Fruit fly (Drosophila melanogaster) whole organism, wandering third instar larva: ENCODE data around the gene Fer3.

Source experiments
- Abd-B ChIP-seq: fragments of >200 bp; optimal IDR thresholded peaks from 2 replicates; lab custom pipeline; 2017; ENCODE audit warnings: missing biosample characterization, missing genetic modification characterization
- CG32264 ChIP-seq: fragments of 200-800 bp; sonication (Bioruptor generic); optimal IDR thresholded peaks from 2 replicates; lab custom pipeline; 2016; ENCODE audit warnings: missing biosample characterization, missing genetic modification characterization
- CG9705 ChIP-seq: fragments of 200-800 bp; sonication (Bioruptor generic); optimal IDR thresholded peaks from 2 replicates; lab custom pipeline; 2018; ENCODE audit warnings: missing biosample characterization, mild to moderate bottlenecking, missing genetic modification characterization
- CrebA ChIP-seq: fragments of 200-800 bp; sonication (Bioruptor generic); optimal IDR thresholded peaks from 2 replicates; lab custom pipeline; 2016; ENCODE audit warnings: missing biosample characterization, mild to moderate bottlenecking, missing genetic modification characterization, borderline replicate concordance
- Dfd ChIP-seq: fragments of >200 bp; optimal IDR thresholded peaks from 2 replicates; lab custom pipeline; 2017; ENCODE audit warnings: missing biosample characterization, missing genetic modification characterization
- Dif ChIP-seq: fragments of 200-275, 200-300 bp; sonication (Bioruptor generic); optimal IDR thresholded peaks from 2 replicates; lab custom pipeline; 2018; ENCODE audit warnings: missing biosample characterization, missing genetic modification characterization; ENCODE audit not compliant: partially characterized antibody
- GATAd ChIP-seq: sonication (Bioruptor generic); optimal IDR thresholded peaks from 2 replicates; lab custom pipeline; 2016; ENCODE audit warnings: missing biosample characterization, missing genetic modification characterization
- HLH106 ChIP-seq: fragments of 200-800 bp; optimal IDR thresholded peaks from 3 replicates; lab custom pipeline; 2019; ENCODE audit warnings: missing biosample characterization, mild to moderate bottlenecking, missing genetic modification characterization, moderate library complexity
- Hnf4 ChIP-seq: fragments of 200-800 bp; sonication (Bioruptor generic); optimal IDR thresholded peaks from 2 replicates; lab custom pipeline; 2016; ENCODE audit warnings: missing biosample characterization, mild to moderate bottlenecking, missing genetic modification characterization
- Hr78 ChIP-seq: fragments of >200 bp; optimal IDR thresholded peaks from 2 replicates; lab custom pipeline; 2017; ENCODE audit warnings: missing biosample characterization, missing genetic modification characterization
- Hr83 ChIP-seq: fragments of 200-300 bp; sonication (Bioruptor generic); optimal IDR thresholded peaks from 2 replicates; lab custom pipeline; 2016; ENCODE audit warnings: missing biosample characterization, mild to moderate bottlenecking, missing genetic modification characterization, moderate library complexity; ENCODE audit not compliant: poor library complexity, severe bottlenecking
- Jra ChIP-seq: sonication (Bioruptor generic); optimal IDR thresholded peaks from 2 replicates; lab custom pipeline; 2016; ENCODE audit warnings: missing biosample characterization, missing genetic modification characterization
- Mio ChIP-seq: sonication (Bioruptor generic); optimal IDR thresholded peaks from 2 replicates; lab custom pipeline; 2016; ENCODE audit warnings: missing biosample characterization, missing genetic modification characterization
- Myc ChIP-seq: fragments of >200 bp; optimal IDR thresholded peaks from 2 replicates; lab custom pipeline; 2017
- N ChIP-seq: fragments of >200 bp; optimal IDR thresholded peaks from 2 replicates; lab custom pipeline; 2018; ENCODE audit warnings: missing biosample characterization, missing external identifiers, missing genetic modification characterization
- OdsH ChIP-seq: fragments of 200-800 bp; sonication (Bioruptor generic); optimal IDR thresholded peaks from 2 replicates; lab custom pipeline; 2016; ENCODE audit warnings: missing biosample characterization, mild to moderate bottlenecking, missing genetic modification characterization
- Rel ChIP-seq, 2 experiments: fragments of 200-800 bp; sonication (Bioruptor generic) in 1 of 2; optimal IDR thresholded peaks; 2 replicates in 1 of 2; 3 replicates in 1 of 2; lab custom pipeline; 2016 to 2019; ENCODE audit warnings: mild to moderate bottlenecking in 2 of 2, missing biosample characterization in 2 of 2, missing genetic modification characterization in 2 of 2, moderate library complexity in 1 of 2
- Sp1 ChIP-seq: fragments of 200-800 bp; sonication (Bioruptor generic); optimal IDR thresholded peaks from 3 replicates; lab custom pipeline; 2019; ENCODE audit warnings: missing biosample characterization, mild to moderate bottlenecking, missing genetic modification characterization, moderate library complexity
- Vsx2 ChIP-seq: fragments of 200-300, 225-300 bp; sonication (Bioruptor generic); optimal IDR thresholded peaks from 2 replicates; lab custom pipeline; 2018; ENCODE audit warnings: missing biosample characterization, missing genetic modification characterization; ENCODE audit not compliant: partially characterized antibody
- br ChIP-seq: fragments of 200-800 bp; sonication (Bioruptor generic); optimal IDR thresholded peaks from 2 replicates; lab custom pipeline; 2016; ENCODE audit warnings: missing biosample characterization, missing genetic modification characterization
- brk ChIP-seq: fragments of 200-800 bp; sonication (Bioruptor generic); optimal IDR thresholded peaks from 2 replicates; lab custom pipeline; 2016; ENCODE audit warnings: missing biosample characterization, mild to moderate bottlenecking, missing genetic modification characterization
- dl ChIP-seq, 2 experiments: fragments of 175-275, 200-275 bp in 1 of 2; fragments of 200-275 bp in 1 of 2; sonication (Bioruptor generic); optimal IDR thresholded peaks; lab custom pipeline; 2018; ENCODE audit warnings: mild to moderate bottlenecking in 2 of 2, missing biosample characterization in 2 of 2, missing genetic modification characterization in 2 of 2, moderate library complexity in 2 of 2; ENCODE audit not compliant: partially characterized antibody in 2 of 2, insufficient read depth in 1 of 2
- dmrt93B ChIP-seq: fragments of 200-800 bp; sonication (Bioruptor generic); optimal IDR thresholded peaks from 2 replicates; lab custom pipeline; 2018; ENCODE audit warnings: missing biosample characterization, mild to moderate bottlenecking, missing genetic modification characterization
- dsf ChIP-seq: sonication (Bioruptor generic); optimal IDR thresholded peaks from 2 replicates; lab custom pipeline; 2016; ENCODE audit warnings: missing biosample characterization, missing genetic modification characterization, borderline replicate concordance
- ey ChIP-seq: fragments of 200-800 bp; sonication (Bioruptor generic); optimal IDR thresholded peaks from 2 replicates; lab custom pipeline; 2016; ENCODE audit warnings: missing biosample characterization, missing genetic modification characterization
- foxo ChIP-seq, 2 experiments: fragments of 200-800 bp; sonication (Bioruptor generic); optimal IDR thresholded peaks; 2 replicates in 1 of 2; 3 replicates in 1 of 2; lab custom pipeline; 2016 to 2017; ENCODE audit warnings: missing biosample characterization in 2 of 2, missing genetic modification characterization in 2 of 2
- fru ChIP-seq: fragments of 200-800 bp; sonication (Bioruptor generic); optimal IDR thresholded peaks from 3 replicates; lab custom pipeline; 2016; ENCODE audit warnings: missing biosample characterization, mild to moderate bottlenecking, missing genetic modification characterization
- h ChIP-seq: fragments of 200-800 bp; sonication (Bioruptor generic); optimal IDR thresholded peaks from 3 replicates; lab custom pipeline; 2016; ENCODE audit warnings: missing biosample characterization, mild to moderate bottlenecking, missing genetic modification characterization
- jim ChIP-seq: fragments of 175-275, 200-325 bp; sonication (Bioruptor generic); optimal IDR thresholded peaks from 2 replicates; lab custom pipeline; 2016; ENCODE audit warnings: missing biosample characterization, mild to moderate bottlenecking, missing genetic modification characterization
- lola ChIP-seq: fragments of >200 bp; optimal IDR thresholded peaks from 2 replicates; lab custom pipeline; 2017; ENCODE audit warnings: missing biosample characterization, missing genetic modification characterization
- pan ChIP-seq: fragments of >200 bp; optimal IDR thresholded peaks from 2 replicates; lab custom pipeline; 2017
- psq ChIP-seq: fragments of 200-800 bp; sonication (Bioruptor generic); optimal IDR thresholded peaks from 3 replicates; lab custom pipeline; 2017; ENCODE audit warnings: missing biosample characterization, mild to moderate bottlenecking, missing genetic modification characterization, moderate library complexity
- rgr ChIP-seq: fragments of 200-800 bp; sonication (Bioruptor generic); optimal IDR thresholded peaks from 3 replicates; lab custom pipeline; 2016; ENCODE audit warnings: missing biosample characterization, mild to moderate bottlenecking, missing genetic modification characterization
- sage ChIP-seq: fragments of 200-800 bp; sonication (Bioruptor generic); optimal IDR thresholded peaks from 2 replicates; lab custom pipeline; 2016; ENCODE audit warnings: missing biosample characterization, mild to moderate bottlenecking, missing genetic modification characterization
- sv ChIP-seq: fragments of 200-800 bp; sonication (Bioruptor generic); optimal IDR thresholded peaks from 3 replicates; lab custom pipeline; 2016; ENCODE audit warnings: missing biosample characterization, missing genetic modification characterization
- tai ChIP-seq: sonication (Bioruptor generic); optimal IDR thresholded peaks from 2 replicates; lab custom pipeline; 2016; ENCODE audit warnings: missing biosample characterization, missing genetic modification characterization
- usp ChIP-seq: fragments of >200 bp; optimal IDR thresholded peaks from 2 replicates; lab custom pipeline; 2017; ENCODE audit warnings: missing biosample characterization, missing genetic modification characterization
- woc ChIP-seq: sonication (Bioruptor generic); optimal IDR thresholded peaks from 2 replicates; lab custom pipeline; 2016; ENCODE audit warnings: missing biosample characterization, mild to moderate bottlenecking, missing genetic modification characterization

Gene Fer3

dm6 chr3R:11656614-11657216 is 37.4 kb downstream of the Fer3 start:
- TF ChIP-seq HLH106 (tag; lab: Kevin White, UChicago) (peak; percentile 97), Mio (GFP tag; lab: Kevin White, UChicago) (peak; percentile 86), Dfd (GFP tag; lab: Kevin White, UChicago) (no peak), tai (GFP tag; lab: Kevin White, UChicago) (peak; percentile 95), brk (GFP tag; lab: Kevin White, UChicago) (peak; percentile 97), rgr (GFP tag; lab: Kevin White, UChicago) (peak; percentile 99), N (GFP tag; lab: Kevin White, UChicago) (no peak), GATAd (GFP tag; lab: Kevin White, UChicago) (peak; percentile 80), CG9705 (peak; percentile 69), Hnf4 (peak; percentile 98), fru (GFP tag; lab: Kevin White, UChicago) (peak; percentile 98), psq (GFP tag; lab: Kevin White, UChicago) (peak; percentile 94), Hr83 (peak; percentile 94), br (peak; percentile 99), Jra (GFP tag; lab: Kevin White, UChicago) (peak; percentile 92), dmrt93B (GFP tag; lab: Kevin White, UChicago) (peak; percentile 95), CrebA (GFP tag; lab: Kevin White, UChicago) (peak; percentile 94), Abd-B (GFP tag; lab: Kevin White, UChicago) (no peak), h (GFP tag; lab: Kevin White, UChicago) (peak; percentile 99), usp (no peak), foxo (GFP tag; optimal IDR thresholded peaks at IDR 0.05; lab: Kevin White, UChicago) (peak; percentile 97 to 99), Sp1 (GFP tag; lab: Kevin White, UChicago) (peak; percentile 97), Rel (GFP tag; optimal IDR thresholded peaks at IDR 0.05; lab: Kevin White, UChicago) (peak; percentile 96), Rel (tag; optimal IDR thresholded peaks at IDR 0.05; lab: Kevin White, UChicago) (peak; percentile 30), lola (GFP tag; lab: Kevin White, UChicago) (no peak), dsf (GFP tag; lab: Kevin White, UChicago) (peak; percentile 90), woc (GFP tag; lab: Kevin White, UChicago) (peak; percentile 94), ey (GFP tag; lab: Kevin White, UChicago) (peak; percentile 99), Dif (GFP tag; lab: Kevin White, UChicago) (peak; percentile 22), Hr78 (GFP tag; lab: Kevin White, UChicago) (no peak), pan (lab: Kevin White, UChicago) (no peak), CG32264 (GFP tag; lab: Kevin White, UChicago) (peak; percentile 97), Myc (lab: Kevin White, UChicago) (no peak), sage (GFP tag; lab: Kevin White, UChicago) (peak; percentile 98), dl (GFP tag; optimal IDR thresholded peaks at IDR 0.05; lab: Kevin White, UChicago; ENCODE audit: insufficient read depth in 1 of 2, partially characterized antibody in 2 of 2) (no peak), OdsH (peak; percentile 99), Vsx2 (no peak), sv (GFP tag; lab: Kevin White, UChicago) (peak; percentile 93), jim (GFP tag; lab: Kevin White, UChicago) (peak; percentile 58)

dm6 chr3R:11655873-11656374 is 38.2 kb downstream of the Fer3 start, which contains the start of gene CG42327:
CG42327 (plus strand) TSS chr3R:11656149.
- TF ChIP-seq Vsx2 (no peak), fru (GFP tag; lab: Kevin White, UChicago) (peak; percentile 92), N (GFP tag; lab: Kevin White, UChicago) (no peak), lola (GFP tag; lab: Kevin White, UChicago) (no peak), woc (GFP tag; lab: Kevin White, UChicago) (peak; percentile 87), Abd-B (GFP tag; lab: Kevin White, UChicago) (no peak), Dfd (GFP tag; lab: Kevin White, UChicago) (no peak), Mio (GFP tag; lab: Kevin White, UChicago) (no peak), foxo (GFP tag; optimal IDR thresholded peaks at IDR 0.05; lab: Kevin White, UChicago) (peak in 1 of 2 experiments; percentile 95), CrebA (GFP tag; lab: Kevin White, UChicago) (peak; percentile 59), br (peak; percentile 86), rgr (GFP tag; lab: Kevin White, UChicago) (peak; percentile 96), dsf (GFP tag; lab: Kevin White, UChicago) (peak; percentile 60), ey (GFP tag; lab: Kevin White, UChicago) (peak; percentile 87), psq (GFP tag; lab: Kevin White, UChicago) (peak; percentile 89), sv (GFP tag; lab: Kevin White, UChicago) (peak; percentile 89), CG32264 (GFP tag; lab: Kevin White, UChicago) (peak; percentile 71), Hr83 (peak; percentile 49), CG9705 (peak; percentile 54), Sp1 (GFP tag; lab: Kevin White, UChicago) (peak; percentile 86), Dif (GFP tag; lab: Kevin White, UChicago) (no peak), HLH106 (tag; lab: Kevin White, UChicago) (peak; percentile 87), OdsH (peak; percentile 94), sage (GFP tag; lab: Kevin White, UChicago) (peak; percentile 91), dl (GFP tag; optimal IDR thresholded peaks at IDR 0.05; lab: Kevin White, UChicago; ENCODE audit: insufficient read depth in 1 of 2, partially characterized antibody in 2 of 2) (peak in 1 of 2 experiments; percentile 30), brk (GFP tag; lab: Kevin White, UChicago) (peak; percentile 96), Jra (GFP tag; lab: Kevin White, UChicago) (peak; percentile 27), Myc (lab: Kevin White, UChicago) (no peak), jim (GFP tag; lab: Kevin White, UChicago) (no peak), dmrt93B (GFP tag; lab: Kevin White, UChicago) (peak; percentile 75), Rel (GFP tag; optimal IDR thresholded peaks at IDR 0.05; lab: Kevin White, UChicago) (peak; percentile 88), Rel (tag; optimal IDR thresholded peaks at IDR 0.05; lab: Kevin White, UChicago) (peak; percentile 94), h (GFP tag; lab: Kevin White, UChicago) (peak; percentile 95), usp (no peak), Hr78 (GFP tag; lab: Kevin White, UChicago) (no peak), tai (GFP tag; lab: Kevin White, UChicago) (peak; percentile 84), Hnf4 (peak; percentile 86), pan (lab: Kevin White, UChicago) (no peak), GATAd (GFP tag; lab: Kevin White, UChicago) (peak; percentile 70)
